Worm (Caenorhabditis elegans): ENCODE data around the gene faah-6.

ce11 chrIII:11633444-11633843 is 16.8 kb upstream of the faah-6 start:
- TF ChIP-seq ztf-11 (tag; optimal IDR thresholded peaks at IDR 0.05) = no peak
- TF ChIP-seq unc-62 (GFP tag; optimal IDR thresholded peaks at IDR 0.05) = no peak
- TF ChIP-seq ceh-83 (GFP tag; optimal IDR thresholded peaks at IDR 0.05) = no peak
- TF ChIP-seq pha-4 (tag; optimal IDR thresholded peaks at IDR 0.05) = no peak
- TF ChIP-seq flh-1 (GFP tag; optimal IDR thresholded peaks at IDR 0.05) = no peak
- TF ChIP-seq nhr-28 (tag; optimal IDR thresholded peaks at IDR 0.05) = no peak
- TF ChIP-seq snpc-4 (tag; optimal IDR thresholded peaks at IDR 0.05) = no peak

Data from whole organism, mixed stage, embryonic.